Worm (Caenorhabditis elegans): ENCODE results near the gene ugt-29.

DNA sequence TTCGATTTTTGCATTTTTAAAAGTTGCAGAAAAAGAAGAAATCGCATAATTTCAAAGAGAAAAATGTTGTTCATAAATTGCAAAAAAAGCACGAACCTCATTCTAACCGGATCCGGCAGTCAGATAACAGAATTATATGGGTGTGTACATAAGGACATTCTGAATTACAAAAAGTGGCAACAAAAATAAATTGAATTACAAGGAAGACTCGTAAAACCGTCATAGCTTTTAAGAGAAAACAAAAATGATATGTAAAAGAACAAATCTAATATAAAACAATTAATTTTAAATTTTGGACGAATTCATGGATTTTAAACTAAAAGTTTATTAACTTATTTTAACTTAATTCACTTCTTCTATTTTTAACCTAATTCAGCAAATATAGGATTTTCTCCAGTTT lies 39.2 kb downstream of the ugt-29 start, which contains the start of gene F31F4.17:
- TF ChIP-seq ceh-9 (tag; optimal IDR thresholded peaks at IDR 0.05) (no peak), ama-1 (optimal IDR thresholded peaks at IDR 0.05) (no peak), tbx-2 (tag; optimal IDR thresholded peaks at IDR 0.05) (no peak), lim-6 (tag; optimal IDR thresholded peaks at IDR 0.05) (no peak), dve-1 (tag; optimal IDR thresholded peaks at IDR 0.05) (no peak), pax-1 (tag; optimal IDR thresholded peaks at IDR 0.05) (no peak), lin-11 (tag; optimal IDR thresholded peaks at IDR 0.05) (no peak), fax-1 (tag; optimal IDR thresholded peaks at IDR 0.05) (no peak), pha-4 (tag; optimal IDR thresholded peaks at IDR 0.05) (no peak), eyg-1 (tag; optimal IDR thresholded peaks at IDR 0.05) (no peak), ceh-24 (tag; optimal IDR thresholded peaks at IDR 0.05) (no peak)
